Worm (Caenorhabditis elegans) whole organism, mixed stage, embryonic: Measurements from ENCODE around the gene cpg-4.

Experiments
- ceh-43 ChIP-seq: fragments of 200-800 bp; sonication (Bioruptor generic); optimal IDR thresholded peaks from 2 replicates; lab custom pipeline; 2018; ENCODE audit warnings: mild to moderate bottlenecking, missing genetic modification characterization, moderate library complexity, missing compliant biosample characterization
- ces-1 ChIP-seq: fragments of 150-350 bp; optimal IDR thresholded peaks from 2 replicates; lab custom pipeline; 2014; ENCODE audit warnings: missing biosample characterization, missing genetic modification reagents, missing genetic modification characterization
- nhr-76 ChIP-seq: sonication (generic microtip); optimal IDR thresholded peaks from 2 replicates; lab custom pipeline; 2017; ENCODE audit warnings: missing biosample characterization, missing genetic modification characterization
- unc-39 ChIP-seq: fragments of 150-350 bp; optimal IDR thresholded peaks from 2 replicates; lab custom pipeline; 2014; ENCODE audit warnings: missing biosample characterization, missing genetic modification characterization

DNA sequence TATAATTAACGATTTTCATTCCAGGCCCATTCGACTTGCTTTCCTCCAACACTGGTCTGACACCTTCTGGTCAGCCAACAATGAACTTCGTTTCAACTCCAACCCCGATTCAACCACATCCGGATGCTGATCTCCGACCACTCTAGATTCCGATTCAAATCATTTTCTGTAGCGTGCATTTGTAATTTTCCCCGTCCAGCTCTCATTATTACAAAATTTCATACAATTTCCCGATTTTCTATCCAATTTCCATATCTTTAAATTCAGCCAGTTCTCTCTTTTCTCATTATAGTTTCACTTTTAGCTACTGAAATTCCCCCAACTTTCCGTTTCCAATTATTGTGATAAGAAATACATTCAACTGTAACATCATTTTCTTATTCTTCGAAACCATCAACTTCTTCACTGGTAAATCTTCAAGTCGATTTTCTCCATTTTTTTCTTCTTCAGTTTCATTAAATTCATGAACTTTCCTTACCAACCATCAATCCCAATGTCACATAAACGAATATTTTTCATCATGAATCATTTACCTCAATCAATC is 19.4 kb downstream of the cpg-4 start:
- no peak for TF ChIP-seq nhr-76 (tag; lab: Kevin White, UChicago)
- TF ChIP-seq ceh-43 (GFP tag; lab: Kevin White, UChicago): no peak
- TF ChIP-seq ces-1 (GFP tag; lab: Kevin White, UChicago): no peak
- no peak for TF ChIP-seq unc-39 (tag; lab: Kevin White, UChicago)
